Worm (Caenorhabditis elegans): ENCODE measurements around the gene mcm-3.

The mcm-3 gene

DNA sequence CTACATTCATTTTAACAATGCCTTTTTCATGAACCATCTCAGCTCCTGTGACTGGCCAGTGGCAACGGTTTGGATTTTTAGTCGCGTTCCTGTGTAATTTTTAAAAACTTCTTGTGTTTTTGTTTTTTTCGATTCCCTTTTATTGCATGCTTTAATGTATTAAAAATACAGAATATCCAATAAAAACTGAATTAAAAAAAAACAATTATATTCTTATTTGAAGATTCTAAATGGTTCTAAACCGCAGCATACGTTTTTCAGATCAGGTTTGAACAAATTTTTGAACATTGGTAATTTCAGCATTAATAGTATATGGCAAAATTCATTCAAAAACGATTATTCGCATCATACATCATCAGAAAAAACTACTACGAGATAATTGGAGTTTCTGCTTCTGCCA, 9.0 kb upstream of the mcm-3 start, which contains the start of gene dnj-3:
TSS of gene dnj-3 (plus strand) at position 301 of the 400 bp plus-strand sequence.
- TF ChIP-seq unc-62 (GFP tag; optimal IDR thresholded peaks at IDR 0.05), result no peak
- TF ChIP-seq ceh-83 (GFP tag; optimal IDR thresholded peaks at IDR 0.05), result no peak
- no peak for TF ChIP-seq nhr-237 (tag; optimal IDR thresholded peaks at IDR 0.05)
- TF ChIP-seq nhr-2 (tag; optimal IDR thresholded peaks at IDR 0.05), result no peak
- no peak for TF ChIP-seq nhr-12 (tag; optimal IDR thresholded peaks at IDR 0.05)
- no peak for TF ChIP-seq mep-1 (tag; optimal IDR thresholded peaks at IDR 0.05)
- no peak for TF ChIP-seq nhr-28 (tag; optimal IDR thresholded peaks at IDR 0.05)
- no peak for TF ChIP-seq ham-2 (GFP tag; optimal IDR thresholded peaks at IDR 0.05)
- TF ChIP-seq mab-5 (tag; optimal IDR thresholded peaks at IDR 0.05), result no peak

DNA sequence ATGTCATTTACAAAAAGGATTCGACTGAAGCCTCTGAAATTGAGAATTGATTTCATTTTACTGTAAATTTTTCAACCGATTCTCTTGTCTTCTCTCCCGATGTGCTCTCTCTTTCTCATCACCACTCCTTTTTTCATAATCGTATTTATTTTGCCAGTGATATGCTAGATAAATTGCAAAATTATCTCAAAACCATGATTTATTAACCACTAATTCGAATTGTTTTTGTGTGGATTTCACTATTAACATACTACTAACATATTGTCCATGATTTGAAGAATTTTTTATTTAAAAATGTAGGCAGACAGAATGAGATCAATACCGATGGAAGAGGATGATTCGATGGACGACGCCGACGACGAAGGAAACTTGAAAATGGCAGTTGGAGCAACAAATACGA, 7.8 kb upstream of the mcm-3 start, which contains the start of gene C25D7.10:
TSS of gene C25D7.10 (plus strand) at position 301 of the 400 bp plus-strand sequence.
- no peak for TF ChIP-seq zip-8 (tag; optimal IDR thresholded peaks at IDR 0.05)
- TF ChIP-seq hlh-1 (tag; optimal IDR thresholded peaks at IDR 0.05), result no peak
- TF ChIP-seq cnd-1 (tag; optimal IDR thresholded peaks at IDR 0.05), result no peak
- no peak for TF ChIP-seq sptf-1 (tag; optimal IDR thresholded peaks at IDR 0.05)
- no peak for TF ChIP-seq flh-1 (GFP tag; optimal IDR thresholded peaks at IDR 0.05)
- TF ChIP-seq mep-1 (tag; optimal IDR thresholded peaks at IDR 0.05), result no peak
- no peak for TF ChIP-seq nhr-2 (tag; optimal IDR thresholded peaks at IDR 0.05)
- TF ChIP-seq lin-32 (GFP tag; optimal IDR thresholded peaks at IDR 0.05), result no peak
- TF ChIP-seq ham-2 (GFP tag; optimal IDR thresholded peaks at IDR 0.05), result no peak
- TF ChIP-seq nhr-237 (tag; optimal IDR thresholded peaks at IDR 0.05), result no peak
- TF ChIP-seq drap-1 (GFP tag; optimal IDR thresholded peaks at IDR 0.05), result no peak
- no peak for TF ChIP-seq nhr-28 (tag; optimal IDR thresholded peaks at IDR 0.05)
- TF ChIP-seq nhr-76 (tag; optimal IDR thresholded peaks at IDR 0.05), result no peak
- no peak for TF ChIP-seq ztf-11 (tag; optimal IDR thresholded peaks at IDR 0.05)
- TF ChIP-seq ceh-83 (GFP tag; optimal IDR thresholded peaks at IDR 0.05), result no peak

DNA sequence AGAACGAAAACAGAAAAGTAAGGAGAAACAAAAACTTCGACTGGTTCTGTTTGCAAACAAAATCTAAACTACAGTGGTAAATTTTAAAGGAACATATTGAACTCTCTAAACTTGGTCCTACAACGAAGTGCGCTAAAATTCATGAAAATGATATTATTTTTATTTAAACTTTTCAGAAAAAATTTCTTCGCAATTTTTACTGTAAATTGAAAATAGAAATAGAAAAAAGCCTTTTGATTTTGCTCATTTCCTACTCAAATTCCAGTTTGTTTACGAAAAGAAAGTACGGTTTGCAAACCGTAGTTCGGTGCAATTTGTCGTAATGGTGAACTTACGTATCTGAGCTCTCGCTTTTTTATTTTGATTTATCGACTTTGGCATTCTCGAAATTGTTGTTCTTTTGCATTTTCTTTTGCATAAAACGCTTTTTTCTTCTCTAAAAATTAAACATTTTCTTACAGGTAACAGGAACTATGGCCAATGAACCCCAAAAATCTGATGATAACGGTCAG, 6.5 kb upstream of the mcm-3 start, which contains the start of gene otub-1:
TSS of gene otub-1 (plus strand) at position 462 of the 512 bp plus-strand sequence.
- no peak for TF ChIP-seq lsy-2 (tag; optimal IDR thresholded peaks at IDR 0.05)
- no peak for TF ChIP-seq mls-2 (tag; optimal IDR thresholded peaks at IDR 0.05)
- no peak for TF ChIP-seq snpc-4 (tag; optimal IDR thresholded peaks at IDR 0.05)
- TF ChIP-seq lin-32 (GFP tag; optimal IDR thresholded peaks at IDR 0.05), result no peak
- TF ChIP-seq nhr-28 (tag; optimal IDR thresholded peaks at IDR 0.05), result no peak
- no peak for TF ChIP-seq nhr-2 (tag; optimal IDR thresholded peaks at IDR 0.05)

DNA sequence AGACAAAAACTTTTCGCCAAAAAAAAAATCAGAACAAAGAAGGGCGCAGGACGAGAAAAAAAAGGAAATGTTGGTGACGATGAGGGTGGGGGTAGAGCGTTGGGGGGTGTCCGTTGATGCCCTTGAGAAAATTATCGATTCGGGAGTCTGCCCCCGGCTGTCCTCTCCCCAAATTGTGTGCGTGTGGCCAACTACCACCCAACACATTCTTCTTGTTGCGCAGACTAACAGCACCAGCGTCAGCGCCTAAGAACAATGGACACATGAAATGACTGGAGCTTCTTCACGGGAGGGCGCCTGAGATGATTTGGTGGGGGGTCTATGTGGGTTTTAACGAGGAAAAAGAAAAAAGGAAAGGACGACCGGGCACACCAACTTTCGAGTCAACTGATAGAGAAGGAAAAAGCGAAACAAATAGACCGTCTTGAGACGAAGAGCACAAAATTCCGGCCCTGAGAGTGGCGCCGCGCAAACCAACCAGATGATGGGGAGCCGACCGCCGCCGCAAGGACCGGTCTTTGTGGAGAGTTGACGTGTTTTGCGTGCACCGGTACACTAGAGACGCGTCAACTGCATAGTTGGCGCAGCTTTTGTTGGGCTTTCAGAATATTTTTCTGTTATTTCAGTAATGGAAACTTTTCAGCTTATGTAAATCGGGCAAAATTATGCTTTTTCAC, 5.8 kb upstream of the mcm-3 start, which contains the start of gene C25D7.9:
TSS of gene C25D7.9 (plus strand) at position 68 of the 677 bp plus-strand sequence.
- TF ChIP-seq zip-8 (tag; optimal IDR thresholded peaks at IDR 0.05) (no peak), ceh-43 (GFP tag; optimal IDR thresholded peaks at IDR 0.05) (no peak), ceh-39 (tag; optimal IDR thresholded peaks at IDR 0.05) (peak; percentile 20), M03D4.4 (tag; optimal IDR thresholded peaks at IDR 0.05) (no peak), nhr-12 (tag; optimal IDR thresholded peaks at IDR 0.05) (no peak), nhr-2 (tag; optimal IDR thresholded peaks at IDR 0.05) (peak; percentile 77), blmp-1 (tag; optimal IDR thresholded peaks at IDR 0.05) (no peak), pha-4 (tag; optimal IDR thresholded peaks at IDR 0.05) (no peak), mls-2 (tag; optimal IDR thresholded peaks at IDR 0.05) (peak; percentile 51), drap-1 (GFP tag; optimal IDR thresholded peaks at IDR 0.05) (peak; percentile 55), flh-1 (GFP tag; optimal IDR thresholded peaks at IDR 0.05) (no peak), mep-1 (tag; optimal IDR thresholded peaks at IDR 0.05) (peak; percentile 13), ces-1 (GFP tag; optimal IDR thresholded peaks at IDR 0.05) (peak; percentile 8), sptf-1 (tag; optimal IDR thresholded peaks at IDR 0.05) (peak; percentile 24), sem-2 (GFP tag; optimal IDR thresholded peaks at IDR 0.05) (no peak)

DNA sequence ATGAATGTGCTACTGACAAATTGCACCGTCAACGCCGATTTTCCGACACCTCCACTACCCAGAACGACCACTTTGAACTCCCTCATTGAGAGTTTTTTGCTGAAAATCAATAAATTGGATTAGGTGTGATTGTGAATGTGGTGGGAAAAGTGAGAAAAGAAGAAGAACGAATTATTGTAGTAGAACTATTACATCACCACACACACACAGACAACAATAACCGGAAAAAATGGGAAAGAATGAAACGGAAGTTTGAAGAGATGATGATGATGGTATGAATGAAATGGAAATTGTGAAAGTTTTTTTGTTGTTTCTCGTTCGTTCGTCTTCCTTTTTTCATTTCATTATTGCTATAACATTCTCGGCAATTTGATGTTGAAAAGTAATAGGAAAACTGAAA, 4.6 kb upstream of the mcm-3 start, which contains the start of gene rap-2:
TSS of gene rap-2 (minus strand) at position 101 of the 400 bp plus-strand sequence.
- TF ChIP-seq drap-1 (GFP tag; optimal IDR thresholded peaks at IDR 0.05) (no peak), nhr-237 (tag; optimal IDR thresholded peaks at IDR 0.05) (no peak), elt-3 (tag; optimal IDR thresholded peaks at IDR 0.05) (no peak), mep-1 (tag; optimal IDR thresholded peaks at IDR 0.05) (no peak), flh-1 (GFP tag; optimal IDR thresholded peaks at IDR 0.05) (no peak), hlh-1 (tag; optimal IDR thresholded peaks at IDR 0.05) (no peak), ces-1 (GFP tag; optimal IDR thresholded peaks at IDR 0.05) (no peak), mls-2 (tag; optimal IDR thresholded peaks at IDR 0.05) (no peak), nhr-76 (tag; optimal IDR thresholded peaks at IDR 0.05) (no peak)

Measured in whole organism, mixed stage, embryonic.